Fruit fly (Drosophila melanogaster) whole organism, embryonic: ENCODE results near the gene CaMKII.
A peak's percentile ranks its signal among the peaks of the same experiment; 100 is the strongest.

Experiments used
- Bdp1 ChIP-seq: fragments of 200-800 bp; sonication (Bioruptor generic); optimal IDR thresholded peaks from 3 replicates; lab custom pipeline; 2016; ENCODE audit warnings: missing biosample characterization, missing genetic modification characterization
- CG11093 ChIP-seq: fragments of 200-800 bp; sonication (Bioruptor generic); IDR thresholded peaks from 3 replicates; pipeline ENCODE4 v1.3.6; 2022; ENCODE audit warnings: missing biosample characterization, missing genetic modification characterization
- CG12659 ChIP-seq: fragments of 200-800 bp; sonication (Bioruptor generic); optimal IDR thresholded peaks from 3 replicates; lab custom pipeline; 2017; ENCODE audit warnings: mild to moderate bottlenecking, missing biosample characterization, missing genetic modification reagents, missing genetic modification characterization
- CG13287 ChIP-seq: fragments of 200-800 bp; sonication (Bioruptor generic); IDR thresholded peaks from 2 replicates; pipeline ENCODE4 v1.3.6; 2022; ENCODE audit warnings: missing biosample characterization, missing genetic modification characterization; ENCODE audit not compliant: partially characterized antibody
- CG14710 ChIP-seq: fragments of 200-800 bp; sonication (Bioruptor generic); optimal IDR thresholded peaks from 3 replicates; lab custom pipeline; 2019; ENCODE audit warnings: missing biosample characterization, mild to moderate bottlenecking, missing genetic modification characterization, moderate library complexity
- CG14965 ChIP-seq: fragments of 200-800 bp; sonication (Bioruptor generic); optimal IDR thresholded peaks from 2 replicates; lab custom pipeline; 2016; ENCODE audit warnings: missing biosample characterization, missing genetic modification characterization, borderline replicate concordance
- CG17802 ChIP-seq: fragments of 200-800 bp; sonication (Bioruptor generic); optimal IDR thresholded peaks from 2 replicates; lab custom pipeline; 2018; ENCODE audit warnings: missing biosample characterization, mild to moderate bottlenecking, missing genetic modification characterization, moderate library complexity
- CG1832 ChIP-seq: fragments of 200-800 bp; sonication (Bioruptor generic); optimal IDR thresholded peaks from 2 replicates; lab custom pipeline; 2017; ENCODE audit warnings: missing biosample characterization, mild to moderate bottlenecking, missing genetic modification characterization, inconsistent platforms
- CG30403 ChIP-seq: fragments of 200-800 bp; sonication (Bioruptor generic); optimal IDR thresholded peaks from 3 replicates; lab custom pipeline; 2016; ENCODE audit warnings: missing biosample characterization, missing genetic modification characterization
- CG3847 ChIP-seq: fragments of 200-800 bp; sonication (Bioruptor generic); IDR thresholded peaks from 2 replicates; pipeline ENCODE4 v1.3.6; 2022; ENCODE audit warnings: missing biosample characterization, missing genetic modification characterization
- CG7357 ChIP-seq: fragments of 200-800 bp; sonication (Bioruptor generic); IDR thresholded peaks from 3 replicates; pipeline ENCODE4 v1.3.6; 2022; ENCODE audit warnings: missing biosample characterization, missing genetic modification characterization
- CG8924 ChIP-seq: fragments of 200-800 bp; optimal IDR thresholded peaks from 3 replicates; lab custom pipeline; 2019; ENCODE audit warnings: missing biosample characterization, mild to moderate bottlenecking, missing genetic modification characterization, moderate library complexity
- CTCF ChIP-seq: fragments of 200-800 bp; sonication (Bioruptor generic); optimal IDR thresholded peaks from 2 replicates; lab custom pipeline; 2017; ENCODE audit warnings: missing biosample characterization, mild to moderate bottlenecking, missing genetic modification characterization, moderate library complexity
- CrebB ChIP-seq: fragments of 200-800 bp; sonication (Bioruptor generic); optimal IDR thresholded peaks from 3 replicates; lab custom pipeline; 2018; ENCODE audit warnings: missing biosample characterization, mild to moderate bottlenecking, missing genetic modification characterization
- Doc2 ChIP-seq: fragments of 200-800 bp; sonication (Bioruptor generic); IDR thresholded peaks from 2 replicates; pipeline ENCODE4 v1.3.6; 2022; ENCODE audit warnings: missing biosample characterization, missing genetic modification characterization
- GATAe ChIP-seq: fragments of 200-800 bp; sonication (Bioruptor generic); conservative IDR thresholded peaks from 2 replicates; pipeline ENCODE4 v1.3.6; 2022; ENCODE audit warnings: missing biosample characterization, missing genetic modification characterization
- Hand ChIP-seq: fragments of 200-800 bp; sonication (Bioruptor generic); optimal IDR thresholded peaks from 2 replicates; lab custom pipeline; 2017; ENCODE audit warnings: mild to moderate bottlenecking, missing biosample characterization, missing genetic modification reagents, missing genetic modification characterization
- HmgZ ChIP-seq: fragments of 200-800 bp; sonication (Bioruptor generic); optimal IDR thresholded peaks from 2 replicates; lab custom pipeline; 2018; ENCODE audit warnings: missing biosample characterization, mild to moderate bottlenecking, missing genetic modification characterization
- Hr3 ChIP-seq: fragments of 200-800 bp; sonication (Bioruptor generic); optimal IDR thresholded peaks from 3 replicates; lab custom pipeline; 2016; ENCODE audit warnings: missing biosample characterization, missing genetic modification characterization
- Lhr ChIP-seq: fragments of 200-800 bp; sonication (Bioruptor generic); optimal IDR thresholded peaks from 3 replicates; lab custom pipeline; 2017; ENCODE audit warnings: mild to moderate bottlenecking, missing biosample characterization, missing genetic modification reagents, missing genetic modification characterization
- Mes4 ChIP-seq: fragments of 200-800 bp; sonication (Bioruptor generic); optimal IDR thresholded peaks from 2 replicates; lab custom pipeline; 2016; ENCODE audit warnings: missing biosample characterization, missing genetic modification characterization
- Six4 ChIP-seq: fragments of 200-800 bp; sonication (Bioruptor generic); optimal IDR thresholded peaks from 2 replicates; lab custom pipeline; 2016; ENCODE audit warnings: missing biosample characterization, missing genetic modification characterization
- Xbp1 ChIP-seq: fragments of 200-800 bp; sonication (Bioruptor generic); optimal IDR thresholded peaks from 3 replicates; lab custom pipeline; 2016; ENCODE audit warnings: missing biosample characterization, mild to moderate bottlenecking, missing genetic modification characterization
- amos ChIP-seq: fragments of 200-800 bp; sonication (Bioruptor generic); IDR thresholded peaks from 2 replicates; pipeline ENCODE4 v1.3.6; 2022; ENCODE audit warnings: missing biosample characterization, missing genetic modification characterization; ENCODE audit not compliant: partially characterized antibody
- az2 ChIP-seq: fragments of 200-800 bp; sonication (Bioruptor generic); optimal IDR thresholded peaks from 3 replicates; lab custom pipeline; 2016; ENCODE audit warnings: missing biosample characterization, missing genetic modification characterization
- bab2 ChIP-seq: fragments of 200-800 bp; sonication (Bioruptor generic); optimal IDR thresholded peaks from 2 replicates; lab custom pipeline; 2016; ENCODE audit warnings: missing biosample characterization, missing genetic modification characterization
- bigmax ChIP-seq: fragments of 200-800 bp; sonication (Bioruptor generic); optimal IDR thresholded peaks from 2 replicates; lab custom pipeline; 2018; ENCODE audit warnings: missing biosample characterization, mild to moderate bottlenecking, missing genetic modification characterization
- bsh ChIP-seq, 2 experiments: fragments of 200-800 bp; sonication (Bioruptor generic); optimal IDR thresholded peaks; 2 replicates each; lab custom pipeline; 2017 to 2018; ENCODE audit warnings: mild to moderate bottlenecking in 2 of 2, missing biosample characterization in 2 of 2, missing genetic modification characterization in 2 of 2, moderate library complexity in 1 of 2
- cg ChIP-seq: fragments of 200-800 bp; sonication (Bioruptor generic); optimal IDR thresholded peaks from 3 replicates; lab custom pipeline; 2019; ENCODE audit warnings: missing biosample characterization, mild to moderate bottlenecking, missing genetic modification characterization, moderate library complexity
- disco-r ChIP-seq: fragments of 200-800 bp; sonication (Bioruptor generic); optimal IDR thresholded peaks from 2 replicates; lab custom pipeline; 2016; ENCODE audit warnings: missing biosample characterization, missing genetic modification characterization
- ems ChIP-seq: fragments of 200-800 bp; sonication (Bioruptor generic); optimal IDR thresholded peaks from 3 replicates; lab custom pipeline; 2016; ENCODE audit warnings: missing biosample characterization, missing genetic modification characterization
- en ChIP-seq: fragments of 200-800 bp; sonication (Bioruptor generic); optimal IDR thresholded peaks from 2 replicates; lab custom pipeline; 2016; ENCODE audit warnings: missing biosample characterization, missing genetic modification characterization
- gce ChIP-seq: fragments of 200-800 bp; sonication (Bioruptor generic); IDR thresholded peaks from 3 replicates; pipeline ENCODE4 v1.3.6; 2022; ENCODE audit warnings: missing biosample characterization, missing genetic modification characterization
- ham ChIP-seq: fragments of 200-800 bp; sonication (Bioruptor generic); IDR thresholded peaks from 2 replicates; pipeline ENCODE4 v1.3.6; 2022; ENCODE audit warnings: missing biosample characterization, missing genetic modification characterization
- hkb ChIP-seq, 2 experiments: fragments of 200-800 bp in 1 of 2; fragments of >200 bp in 1 of 2; sonication (Bioruptor generic) in 1 of 2; IDR thresholded peaks in 1 of 2; optimal IDR thresholded peaks in 1 of 2; 2 replicates each; pipeline versions ENCODE4 v1.3.6 to Lab custom; 2017 to 2022; ENCODE audit warnings: missing biosample characterization in 1 of 2, missing genetic modification characterization in 1 of 2
- jigr1 ChIP-seq: fragments of 200-800 bp; sonication (Bioruptor generic); IDR thresholded peaks from 3 replicates; pipeline ENCODE4 v1.3.6; 2022; ENCODE audit warnings: missing biosample characterization, missing genetic modification characterization
- jing ChIP-seq: fragments of 200-800 bp; sonication (Bioruptor generic); optimal IDR thresholded peaks from 2 replicates; lab custom pipeline; 2018; ENCODE audit warnings: missing biosample characterization, mild to moderate bottlenecking, missing genetic modification characterization
- kah ChIP-seq: fragments of 200-800 bp; sonication (Bioruptor generic); optimal IDR thresholded peaks from 2 replicates; lab custom pipeline; 2018; ENCODE audit warnings: missing biosample characterization, mild to moderate bottlenecking, missing genetic modification characterization
- kay ChIP-seq: fragments of 200-800 bp; sonication (Bioruptor generic); optimal IDR thresholded peaks from 2 replicates; lab custom pipeline; 2016; ENCODE audit warnings: missing biosample characterization, missing genetic modification characterization
- knrl ChIP-seq: fragments of 200-800 bp; sonication (Bioruptor generic); IDR thresholded peaks from 3 replicates; pipeline ENCODE4 v1.3.6; 2022; ENCODE audit warnings: missing biosample characterization, missing genetic modification characterization; ENCODE audit not compliant: partially characterized antibody
- pho ChIP-seq: fragments of 200-800 bp; sonication (Bioruptor generic); optimal IDR thresholded peaks from 2 replicates; lab custom pipeline; 2016; ENCODE audit warnings: missing biosample characterization, missing genetic modification characterization
- prd ChIP-seq, 3 experiments: fragments of >200 bp in 2 of 3; fragments of 200-800 bp in 1 of 3; sonication (Bioruptor generic) in 1 of 3; optimal IDR thresholded peaks in 2 of 3; IDR thresholded peaks in 1 of 3; 2 replicates in 2 of 3; 3 replicates in 1 of 3; pipeline versions ENCODE4 v1.3.6 to Lab custom; 2017 to 2022; ENCODE audit warnings: missing biosample characterization in 1 of 3, missing genetic modification characterization in 1 of 3
- psq ChIP-seq: fragments of 200-800 bp; sonication (Bioruptor generic); optimal IDR thresholded peaks from 2 replicates; lab custom pipeline; 2017; ENCODE audit warnings: missing biosample characterization, missing genetic modification characterization
- pzg ChIP-seq: fragments of 200-800 bp; sonication (Bioruptor generic); optimal IDR thresholded peaks from 3 replicates; lab custom pipeline; 2018; ENCODE audit warnings: missing biosample characterization, mild to moderate bottlenecking, missing genetic modification characterization, moderate library complexity
- sc ChIP-seq, 3 experiments: fragments of >200 bp in 2 of 3; fragments of 200-800 bp in 1 of 3; sonication (Bioruptor generic) in 1 of 3; optimal IDR thresholded peaks; 2 replicates in 2 of 3; 3 replicates in 1 of 3; lab custom pipeline; 2017; ENCODE audit warnings: mild to moderate bottlenecking in 1 of 3, missing biosample characterization in 1 of 3, missing genetic modification characterization in 1 of 3, missing genetic modification reagents in 1 of 3
- sob ChIP-seq: fragments of 200-800 bp; sonication (Bioruptor generic); IDR thresholded peaks from 2 replicates; pipeline ENCODE4 v1.3.6; 2022; ENCODE audit warnings: missing biosample characterization, missing genetic modification characterization
- unc-4 ChIP-seq: fragments of 200-800 bp; sonication (Bioruptor generic); IDR thresholded peaks from 2 replicates; pipeline ENCODE4 v1.3.6; 2022; ENCODE audit warnings: missing biosample characterization, missing genetic modification characterization; ENCODE audit not compliant: partially characterized antibody
- vfl ChIP-seq: fragments of 200-800 bp; sonication (Bioruptor generic); optimal IDR thresholded peaks from 2 replicates; lab custom pipeline; 2016; ENCODE audit warnings: missing biosample characterization, missing genetic modification characterization
- wdn ChIP-seq: fragments of 200-800 bp; sonication (Bioruptor generic); IDR thresholded peaks from 2 replicates; pipeline ENCODE4 v1.3.6; 2022; ENCODE audit warnings: missing biosample characterization, missing genetic modification characterization

CaMKII gene

DNA sequence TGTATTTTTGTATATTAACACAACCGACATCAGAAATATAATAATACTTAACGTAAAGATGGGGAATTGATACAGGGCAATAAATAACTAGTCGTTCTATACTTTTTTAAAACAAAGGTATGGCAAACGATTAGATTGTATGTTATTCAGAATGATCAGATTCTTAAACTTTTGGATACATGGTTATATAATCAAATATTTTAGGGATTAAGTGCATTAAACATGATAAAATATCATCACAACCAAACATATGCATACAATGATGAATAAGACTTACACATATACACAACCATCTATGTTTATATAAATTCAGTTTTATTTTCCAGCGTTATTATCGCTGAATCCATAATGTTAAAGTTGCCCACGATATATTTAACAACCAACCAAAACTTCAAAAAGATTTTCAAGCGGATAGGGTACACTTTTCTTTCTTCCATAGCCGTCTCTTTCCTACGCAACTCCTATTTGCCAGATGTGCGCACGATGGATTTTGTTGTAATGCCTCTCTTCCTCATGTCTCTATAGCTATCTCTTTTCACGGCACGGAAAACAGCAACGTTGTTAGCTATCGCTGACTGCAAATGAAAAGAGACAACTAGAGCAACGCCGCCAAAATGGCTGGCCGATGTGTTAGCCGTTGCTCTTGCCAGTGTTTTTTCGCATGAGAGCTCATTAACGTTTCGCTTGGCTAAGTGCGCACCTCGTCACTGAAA lies 64.3 kb downstream of the CaMKII start, which contains the start of gene toy (continued):
- TF ChIP-seq jing (GFP tag; lab: Kevin White, UChicago) = peak; percentile 80
- TF ChIP-seq CG13287 (GFP tag; lab: Robert Waterston, UW) = no peak
- no peak for TF ChIP-seq CG30403 (GFP tag; lab: Kevin White, UChicago)
- no peak for TF ChIP-seq CTCF (GFP tag; lab: Kevin White, UChicago)
- no peak for TF ChIP-seq Doc2 (GFP tag; lab: Robert Waterston, UW)
- no peak for TF ChIP-seq bsh (GFP tag; optimal IDR thresholded peaks at IDR 0.05; lab: Kevin White, UChicago)
- no peak for TF ChIP-seq psq (GFP tag; lab: Kevin White, UChicago)
- no peak for TF ChIP-seq pzg (GFP tag; lab: Kevin White, UChicago)
- no peak for TF ChIP-seq unc-4 (GFP tag; lab: Robert Waterston, UW)
- no peak for TF ChIP-seq Hr3 (GFP tag; lab: Kevin White, UChicago)
- TF ChIP-seq sob = no peak
- TF ChIP-seq cg (GFP tag; lab: Kevin White, UChicago) = no peak
- no peak for TF ChIP-seq Lhr (GFP tag; lab: Kevin White, UChicago)
- TF ChIP-seq CG8924 (tag; lab: Kevin White, UChicago) = peak; percentile 67
- 0 out of 2 replicates have a peak, but pooled peaks have one; percentile 22 for TF ChIP-seq amos (GFP tag; lab: Robert Waterston, UW)
- no peak for TF ChIP-seq Six4 (GFP tag; lab: Kevin White, UChicago)
- TF ChIP-seq CG3847 = no peak
- TF ChIP-seq pho (GFP tag; lab: Kevin White, UChicago) = no peak
- no peak for TF ChIP-seq prd (optimal IDR thresholded peaks at IDR 0.05; lab: Kevin White, UChicago)
- no peak for TF ChIP-seq prd (GFP tag; IDR thresholded peaks at IDR 0.05; lab: Robert Waterston, UW)
- no peak for TF ChIP-seq bab2 (GFP tag; lab: Kevin White, UChicago)
- TF ChIP-seq gce (GFP tag; lab: Robert Waterston, UW) = no peak
- TF ChIP-seq ham = no peak
- TF ChIP-seq Bdp1 (GFP tag; lab: Kevin White, UChicago) = no peak
- TF ChIP-seq sc (optimal IDR thresholded peaks at IDR 0.05; lab: Kevin White, UChicago) = no peak
- no peak for TF ChIP-seq sc (GFP tag; optimal IDR thresholded peaks at IDR 0.05; lab: Kevin White, UChicago)
- TF ChIP-seq az2 = no peak
- TF ChIP-seq en (GFP tag; lab: Kevin White, UChicago) = no peak
- TF ChIP-seq Mes4 (GFP tag; lab: Kevin White, UChicago) = no peak
- no peak for TF ChIP-seq wdn
- TF ChIP-seq CG17802 = no peak
- no peak for TF ChIP-seq CG11093
- TF ChIP-seq hkb (optimal IDR thresholded peaks at IDR 0.05; lab: Kevin White, UChicago) = no peak
- TF ChIP-seq hkb (GFP tag; IDR thresholded peaks at IDR 0.05; lab: Robert Waterston, UW) = no peak
- no peak for TF ChIP-seq CG14965
- no peak for TF ChIP-seq CrebB
- no peak for TF ChIP-seq CG14710 (tag; lab: Kevin White, UChicago)
- no peak for TF ChIP-seq CG12659 (GFP tag; lab: Kevin White, UChicago)
- no peak for TF ChIP-seq CG7357
- TF ChIP-seq knrl (GFP tag; lab: Robert Waterston, UW) = no peak
- no peak for TF ChIP-seq Hand (GFP tag; lab: Kevin White, UChicago)
- TF ChIP-seq Xbp1 (GFP tag; lab: Kevin White, UChicago) = no peak
- no peak for TF ChIP-seq bigmax
- TF ChIP-seq kah (GFP tag; lab: Kevin White, UChicago) = no peak
- TF ChIP-seq HmgZ (tag; lab: Kevin White, UChicago) = peak; percentile 41
- no peak for TF ChIP-seq kay
- TF ChIP-seq vfl (GFP tag; lab: Kevin White, UChicago) = no peak
- no peak for TF ChIP-seq ems
- TF ChIP-seq jigr1 (GFP tag; lab: Robert Waterston, UW) = no peak
- TF ChIP-seq GATAe (GFP tag; lab: Robert Waterston, UW) = no peak
- peak; percentile 95 for TF ChIP-seq CG1832 (GFP tag; lab: Kevin White, UChicago)
- TF ChIP-seq disco-r (GFP tag; lab: Kevin White, UChicago) = no peak
